Fruit fly (Drosophila melanogaster) ovary, adult (tissue): ENCODE data around the gene CG11889.

Source experiments
- CG17801 ChIP-seq: fragments of 200-800 bp; optimal IDR thresholded peaks from 2 replicates; lab custom pipeline; 2019; ENCODE audit warnings: missing biosample characterization, mild to moderate bottlenecking, missing genetic modification characterization, moderate library complexity; ENCODE audit not compliant: partially characterized antibody

Gene CG11889

dm6 chr3R:25249145-25250141 is 20.6 kb upstream of the CG11889 start, which contains the start of gene Nup358:
TSS of gene Nup358 (plus strand) at chr3R:25249348.
- peak; percentile 66 for TF ChIP-seq CG17801

- TF ChIP-seq CG17801, result peak; percentile 97
These were observed 11.3 kb upstream of the CG11889 start, which contains the start of gene CG11857 for dm6 chr3R:25258628-25259240. TSS of gene CG11857 (plus strand) at chr3R:25258898.

- TF ChIP-seq CG17801, result no peak
These were observed 9.3 kb upstream of the CG11889 start for dm6 chr3R:25260670-25261069.

- peak; percentile 83 for TF ChIP-seq CG17801
These were observed 7.7 kb upstream of the CG11889 start, which contains the start of the genes Kdsr and CG11858 for dm6 chr3R:25262322-25262761. TSS of gene Kdsr (minus strand) at chr3R:25262498. TSS of gene CG11858 (plus strand) at chr3R:25262741.

- TF ChIP-seq CG17801, result peak; percentile 65
These were observed 4.3 kb upstream of the CG11889 start, which contains the start of the genes GlnRS and RIOK2 for dm6 chr3R:25265589-25266201. TSS of gene GlnRS (minus strand) at chr3R:25265721. TSS of gene RIOK2 (plus strand) at chr3R:25265844.

- no peak for TF ChIP-seq CG17801
These were observed 3.3 kb upstream of the CG11889 start for dm6 chr3R:25266751-25267150.

dm6 chr3R:25273537-25273936 is 3.5 kb downstream of the CG11889 start, which contains the start of gene CG11878:
TSS of gene CG11878 (plus strand) at chr3R:25273837.
- no peak for TF ChIP-seq CG17801

dm6 chr3R:25275276-25275675 is 5.3 kb downstream of the CG11889 start:
- peak; percentile 77 for TF ChIP-seq CG17801

dm6 chr3R:25277112-25277511 is 7.1 kb downstream of the CG11889 start, which contains the start of gene CG10513:
TSS of gene CG10513 (minus strand) at chr3R:25277212.
- TF ChIP-seq CG17801, result no peak

- no peak for TF ChIP-seq CG17801
These were observed 9.9 kb downstream of the CG11889 start, which contains the start of gene CG10514 for dm6 chr3R:25279796-25280350. TSS of gene CG10514 (minus strand) at chr3R:25279846.

dm6 chr3R:25281165-25281564 is 11.2 kb downstream of the CG11889 start, which contains the start of gene CG11892:
TSS of gene CG11892 (plus strand) at chr3R:25281548.
- TF ChIP-seq CG17801, result peak; percentile 29

dm6 chr3R:25283209-25283670 is 13.2 kb downstream of the CG11889 start, which contains the start of gene CG31300:
TSS of gene CG31300 (plus strand) at chr3R:25283620.
- no peak for TF ChIP-seq CG17801

- TF ChIP-seq CG17801, result no peak
These were observed 15.2 kb downstream of the CG11889 start, which contains the start of gene CG31104 for dm6 chr3R:25285173-25285572. TSS of gene CG31104 (plus strand) at chr3R:25285473.

dm6 chr3R:25287128-25287527 is 17.1 kb downstream of the CG11889 start, which contains the start of gene CG13658:
TSS of gene CG13658 (plus strand) at chr3R:25287474.
- TF ChIP-seq CG17801, result peak; percentile 40

dm6 chr3R:25289589-25289988 is 19.6 kb downstream of the CG11889 start, which contains the start of gene CG11893:
TSS of gene CG11893 (plus strand) at chr3R:25289889.
- no peak for TF ChIP-seq CG17801
